Fruit fly (Drosophila melanogaster): Measurements from ENCODE around the gene CG7990.

DNA sequence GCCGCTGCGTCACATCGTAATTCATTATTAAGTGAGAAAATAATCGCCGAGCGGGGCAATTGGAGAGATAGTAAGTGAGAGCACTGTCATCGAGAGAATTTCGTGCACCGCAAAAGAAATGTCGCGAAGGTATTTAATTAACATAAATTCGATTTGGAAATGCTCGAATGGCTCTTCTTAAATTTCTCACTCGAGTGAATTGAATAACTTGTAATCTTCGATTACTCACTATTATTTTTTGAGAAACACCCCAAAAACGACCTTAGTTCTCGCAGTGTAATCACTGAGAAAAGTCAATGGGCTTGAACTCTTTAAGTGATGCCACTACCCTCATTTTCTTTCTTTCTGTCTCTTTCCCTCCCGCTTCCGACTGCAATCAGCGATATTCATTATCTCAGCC lies 46.8 kb downstream of the CG7990 start:
- peak; percentile 35 for TF ChIP-seq Mnt (GFP tag; optimal IDR thresholded peaks at IDR 0.05)
- TF ChIP-seq CG33017 (tag; optimal IDR thresholded peaks at IDR 0.05) = peak; percentile 81
- TF ChIP-seq bab1 (GFP tag; optimal IDR thresholded peaks at IDR 0.05) = peak; percentile 82
- peak; percentile 55 for TF ChIP-seq pad (GFP tag; optimal IDR thresholded peaks at IDR 0.05)
- peak; percentile 83 for TF ChIP-seq CG14711 (tag; optimal IDR thresholded peaks at IDR 0.05)
- TF ChIP-seq CG7045 (GFP tag; optimal IDR thresholded peaks at IDR 0.05) = peak; percentile 67
